Worm (Caenorhabditis elegans) whole organism, L4 larva: ENCODE results near the gene nhr-213.
A peak's percentile ranks its signal among the peaks of the same experiment; 100 is the strongest.
"Not testable (repeated sequence)": the region's sequence is repeated elsewhere in the genome, so short reads cannot be mapped to it uniquely, and the experiment has no call there.

ENCODE experiments used
- F44E2.7 ChIP-seq: fragments of 200-800 bp; sonication (Bioruptor generic); IDR thresholded peaks from 2 replicates; pipeline ENCODE4 v2.1.2; 2022; ENCODE audit warnings: missing genetic modification characterization, missing compliant biosample characterization
- Y105C5A.15 ChIP-seq: fragments of 200-800 bp; sonication (Bioruptor generic); IDR thresholded peaks from 2 replicates; pipeline ENCODE4 v1.3.6; 2022; ENCODE audit warnings: missing genetic modification characterization, missing compliant biosample characterization
- Y5F2A.4 ChIP-seq: fragments of 200-800 bp; sonication (Bioruptor generic); optimal IDR thresholded peaks from 2 replicates; lab custom pipeline; 2018; ENCODE audit warnings: mild to moderate bottlenecking, missing genetic modification characterization, missing compliant biosample characterization
- ZK337.2 ChIP-seq: fragments of 200-800 bp; sonication (Bioruptor generic); IDR thresholded peaks from 2 replicates; pipeline ENCODE4 v1.3.6; 2022; ENCODE audit warnings: missing genetic modification reagents, missing genetic modification characterization, missing compliant biosample characterization
- ceh-20 ChIP-seq: fragments of 200-800 bp; sonication (Bioruptor generic); IDR thresholded peaks from 2 replicates; pipeline ENCODE4 v1.3.6; 2022; ENCODE audit warnings: missing genetic modification reagents, missing genetic modification characterization, missing compliant biosample characterization
- ceh-28 ChIP-seq: fragments of 150-350 bp; optimal IDR thresholded peaks from 2 replicates; lab custom pipeline; 2014; ENCODE audit warnings: missing biosample characterization, missing genetic modification reagents, missing genetic modification characterization
- ceh-44 ChIP-seq: fragments of 200-800 bp; sonication (Bioruptor generic); IDR thresholded peaks from 2 replicates; pipeline ENCODE4 v1.3.6; 2022; ENCODE audit warnings: missing genetic modification reagents, missing genetic modification characterization, missing compliant biosample characterization
- cey-2 ChIP-seq: sonication (generic microtip); optimal IDR thresholded peaks from 3 replicates; lab custom pipeline; 2017; ENCODE audit warnings: missing genetic modification characterization, mild to moderate bottlenecking, missing compliant biosample characterization, antibody characterized with exemption, borderline replicate concordance; ENCODE audit not compliant: insufficient read depth
- daf-19 ChIP-seq: fragments of 200-800 bp; sonication (Bioruptor generic); conservative IDR thresholded peaks from 2 replicates; pipeline ENCODE4 v1.3.6; 2022; ENCODE audit warnings: missing genetic modification characterization, missing compliant biosample characterization
- dmd-8 ChIP-seq: fragments of 200-800 bp; sonication (Bioruptor generic); IDR thresholded peaks from 2 replicates; pipeline ENCODE4 v1.3.6; 2022; ENCODE audit warnings: missing genetic modification characterization, missing compliant biosample characterization
- duxl-1 ChIP-seq: sonication (generic microtip); optimal IDR thresholded peaks from 2 replicates; lab custom pipeline; 2016; ENCODE audit warnings: mild to moderate bottlenecking, missing genetic modification characterization, moderate library complexity, missing compliant biosample characterization; ENCODE audit not compliant: poor library complexity
- dve-1 ChIP-seq: sonication (generic microtip); optimal IDR thresholded peaks from 2 replicates; lab custom pipeline; 2017; ENCODE audit warnings: antibody characterized with exemption, mild to moderate bottlenecking, missing genetic modification characterization, missing compliant biosample characterization; ENCODE audit not compliant: insufficient read depth
- egl-27 ChIP-seq: sonication (generic microtip); optimal IDR thresholded peaks from 3 replicates; lab custom pipeline; 2017; ENCODE audit warnings: missing biosample characterization, missing genetic modification reagents, missing genetic modification characterization
- fkh-10 ChIP-seq: fragments of 150-350 bp; optimal IDR thresholded peaks from 2 replicates; lab custom pipeline; 2014; ENCODE audit warnings: missing biosample characterization, missing genetic modification reagents, missing genetic modification characterization
- fos-1 ChIP-seq: fragments of 150-350 bp; optimal IDR thresholded peaks from 2 replicates; lab custom pipeline; 2014; ENCODE audit warnings: missing biosample characterization, missing genetic modification characterization
- gei-8 ChIP-seq: fragments of 200-800 bp; sonication (Bioruptor generic); optimal IDR thresholded peaks from 2 replicates; lab custom pipeline; 2018; ENCODE audit warnings: mild to moderate bottlenecking, missing genetic modification characterization, missing compliant biosample characterization
- hif-1 ChIP-seq, 2 experiments: sonication (generic microtip); optimal IDR thresholded peaks; 2 replicates each; lab custom pipeline; 2016 to 2017; ENCODE audit warnings: missing compliant biosample characterization in 2 of 2, missing genetic modification characterization in 2 of 2, missing genetic modification reagents in 2 of 2, missing genotype in 2 of 2, mild to moderate bottlenecking in 1 of 2
- hmg-1.1 ChIP-seq: fragments of 200-800 bp; sonication (Bioruptor generic); IDR thresholded peaks from 2 replicates; pipeline ENCODE4 v1.3.6; 2022; ENCODE audit warnings: missing genetic modification reagents, missing genetic modification characterization, missing compliant biosample characterization
- jun-1 ChIP-seq: fragments of 150-350 bp; optimal IDR thresholded peaks from 2 replicates; lab custom pipeline; 2014; ENCODE audit warnings: missing biosample characterization, missing genetic modification reagents, missing genetic modification characterization
- lin-15B ChIP-seq: fragments of 150-350 bp; sonication (generic microtip); optimal IDR thresholded peaks from 3 replicates; lab custom pipeline; 2014; ENCODE audit warnings: missing biosample characterization, missing genetic modification characterization
- lir-3 ChIP-seq: sonication (generic microtip); optimal IDR thresholded peaks from 2 replicates; lab custom pipeline; 2016; ENCODE audit warnings: mild to moderate bottlenecking, missing genetic modification characterization, missing compliant biosample characterization
- lsy-2 ChIP-seq, 2 experiments: fragments of 150-350 bp in 1 of 2; sonication (generic microtip) in 1 of 2; optimal IDR thresholded peaks; 2 replicates each; lab custom pipeline; 2014 to 2017; ENCODE audit warnings: missing biosample characterization in 2 of 2, missing genetic modification characterization in 2 of 2
- madf-5 ChIP-seq, 2 experiments: fragments of 200-800 bp; sonication (Bioruptor generic); IDR thresholded peaks; 2 replicates each; pipeline ENCODE4 v1.3.6; 2022; ENCODE audit warnings: missing compliant biosample characterization in 2 of 2, missing genetic modification characterization in 2 of 2
- mes-2 ChIP-seq: sonication (generic microtip); optimal IDR thresholded peaks from 2 replicates; lab custom pipeline; 2016; ENCODE audit warnings: missing genotype, mild to moderate bottlenecking, missing genetic modification characterization, missing compliant biosample characterization; ENCODE audit not compliant: poor library complexity, severe bottlenecking
- nhr-102 ChIP-seq: sonication (generic microtip); optimal IDR thresholded peaks from 2 replicates; lab custom pipeline; 2016; ENCODE audit warnings: mild to moderate bottlenecking, missing genetic modification characterization, moderate library complexity, missing compliant biosample characterization
- nhr-11 ChIP-seq: fragments of 150-350 bp; optimal IDR thresholded peaks from 2 replicates; lab custom pipeline; 2014; ENCODE audit warnings: missing biosample characterization, missing genetic modification characterization
- nhr-237 ChIP-seq: sonication (generic microtip); optimal IDR thresholded peaks from 2 replicates; lab custom pipeline; 2017; ENCODE audit warnings: missing biosample characterization, missing genetic modification characterization
- php-3 ChIP-seq: fragments of 200-800 bp; sonication (Bioruptor generic); IDR thresholded peaks from 2 replicates; pipeline ENCODE4 v1.3.6; 2022; ENCODE audit warnings: missing genetic modification reagents, missing genetic modification characterization, missing compliant biosample characterization
- rbr-2 ChIP-seq: sonication (generic microtip); optimal IDR thresholded peaks from 2 replicates; lab custom pipeline; 2016; ENCODE audit warnings: missing genotype, missing genetic modification characterization, missing compliant biosample characterization
- saeg-2 ChIP-seq: fragments of 200-800 bp; sonication (Bioruptor generic); IDR thresholded peaks from 2 replicates; pipeline ENCODE4 v1.3.6; 2022; ENCODE audit warnings: missing genetic modification reagents, missing genetic modification characterization, missing compliant biosample characterization
- skn-1 ChIP-seq: fragments of 150-350 bp; optimal IDR thresholded peaks from 2 replicates; lab custom pipeline; 2014; ENCODE audit warnings: missing biosample characterization, missing genetic modification characterization
- unc-130 ChIP-seq: sonication (generic microtip); optimal IDR thresholded peaks from 2 replicates; lab custom pipeline; 2016; ENCODE audit warnings: missing genetic modification reagents, missing genetic modification characterization, missing compliant biosample characterization
- unc-39 ChIP-seq: sonication (generic microtip); optimal IDR thresholded peaks from 2 replicates; lab custom pipeline; 2017; ENCODE audit warnings: missing biosample characterization, missing genetic modification characterization
- unc-62 ChIP-seq, 3 experiments: fragments of 150-350 bp in 1 of 3; sonication (generic microtip); optimal IDR thresholded peaks in 2 of 3; peaks in 1 of 3; 1 replicate in 1 of 3; 2 replicates in 2 of 3; lab custom pipeline; 2014 to 2017; ENCODE audit warnings: missing biosample characterization in 3 of 3, missing genetic modification characterization in 3 of 3, missing genetic modification reagents in 3 of 3, missing genotype in 1 of 3

Gene nhr-213

DNA sequence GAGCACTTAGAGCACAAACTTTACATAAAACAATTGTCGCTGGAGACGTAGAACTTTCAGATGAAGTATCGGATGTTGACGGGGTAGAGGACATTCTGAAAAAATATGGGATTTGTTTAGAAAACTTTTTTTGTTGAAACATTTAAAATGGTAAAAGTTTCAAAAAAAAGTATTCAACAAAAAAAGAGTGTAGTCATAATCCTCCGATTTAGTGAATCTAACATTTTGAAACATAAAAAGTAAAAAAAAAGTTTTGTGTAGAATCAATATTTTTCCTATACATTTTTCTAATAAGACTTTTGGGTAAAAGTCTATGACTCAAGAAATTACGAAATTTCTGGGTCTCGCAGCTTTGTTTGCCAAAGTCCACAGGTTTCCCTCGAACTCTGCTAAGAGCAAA is at the start of gene nhr-213:
nhr-213 (minus strand) TSS at position 101 of the 400 bp plus-strand sequence.
- TF ChIP-seq fos-1: no peak
- no peak for TF ChIP-seq Y5F2A.4 (GFP tag; lab: Kevin White, UChicago)
- no peak for TF ChIP-seq egl-27 (tag; lab: Kevin White, UChicago)

DNA sequence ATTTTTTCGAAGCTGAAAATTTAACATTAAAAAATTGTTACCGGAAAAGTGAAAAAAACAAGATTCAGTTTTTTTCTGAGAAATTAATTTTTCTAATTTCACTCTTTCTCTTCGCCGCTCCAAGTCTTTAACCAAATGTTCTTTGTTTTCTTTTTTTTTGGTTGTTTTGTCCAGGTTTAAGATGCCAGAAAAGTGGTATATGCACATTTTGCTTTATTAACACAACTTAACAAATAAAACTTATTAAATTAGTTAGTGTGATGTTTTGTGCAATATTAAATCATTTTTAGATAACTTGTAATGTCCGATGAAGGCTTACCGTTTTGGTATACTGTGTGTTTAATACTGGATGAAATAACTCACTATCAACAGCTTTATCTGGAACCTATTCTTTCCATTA is 46.6 kb upstream of the nhr-213 start, which contains the start of gene srw-53:
srw-53 (plus strand) TSS at position 301 of the 400 bp plus-strand sequence.
- no peak for TF ChIP-seq daf-19 (GFP tag; lab: Robert Waterston, UW)
- TF ChIP-seq lsy-2 (tag; optimal IDR thresholded peaks at IDR 0.05; lab: Kevin White, UChicago): no peak
- no peak for TF ChIP-seq Y105C5A.15 (GFP tag; lab: Robert Waterston, UW)
- no peak for TF ChIP-seq F44E2.7 (GFP tag; lab: Robert Waterston, UW)
- TF ChIP-seq nhr-237 (tag; lab: Kevin White, UChicago): no peak
- no peak for TF ChIP-seq hif-1 (tag; optimal IDR thresholded peaks at IDR 0.05; lab: Kevin White, UChicago)
- no peak for TF ChIP-seq hmg-1.1 (GFP tag; lab: Robert Waterston, UW)
- TF ChIP-seq madf-5 (GFP tag; IDR thresholded peaks at IDR 0.05; lab: Robert Waterston, UW): no peak
- no peak for TF ChIP-seq duxl-1 (tag; lab: Kevin White, UChicago)
- no peak for TF ChIP-seq saeg-2
- TF ChIP-seq ceh-20 (GFP tag; lab: Robert Waterston, UW): no peak
- no peak for TF ChIP-seq lir-3 (tag; lab: Kevin White, UChicago)
- TF ChIP-seq dmd-8 (GFP tag; lab: Robert Waterston, UW): no peak
- TF ChIP-seq jun-1 (tag; lab: Kevin White, UChicago): no peak
- TF ChIP-seq ceh-44 (GFP tag; lab: Robert Waterston, UW): no peak
- TF ChIP-seq unc-39 (tag; lab: Kevin White, UChicago): no peak
- no peak for TF ChIP-seq unc-130 (GFP tag; lab: Kevin White, UChicago)
- TF ChIP-seq cey-2: no peak
- TF ChIP-seq fkh-10: no peak
- TF ChIP-seq, all 104 proteins: peak for 0

- TF ChIP-seq gei-8 (GFP tag; lab: Kevin White, UChicago): no peak
- peak in 1 of 2 experiments; percentile 66 for TF ChIP-seq unc-62 (GFP tag; optimal IDR thresholded peaks at IDR 0.05 in 1 of 2; lab: Kevin White, UChicago)
- no peak for TF ChIP-seq unc-62 (tag; optimal IDR thresholded peaks at IDR 0.05; lab: Kevin White, UChicago)
- TF ChIP-seq php-3 (GFP tag; lab: Robert Waterston, UW): no peak
- TF ChIP-seq ceh-28 (tag; lab: Kevin White, UChicago): no peak
Measured at ce11 chrV:15940254-15940653, 43.7 kb upstream of the nhr-213 start, which contains the start of gene srw-55. Gene srw-55, minus strand, starts transcription at chrV:15940354.

DNA sequence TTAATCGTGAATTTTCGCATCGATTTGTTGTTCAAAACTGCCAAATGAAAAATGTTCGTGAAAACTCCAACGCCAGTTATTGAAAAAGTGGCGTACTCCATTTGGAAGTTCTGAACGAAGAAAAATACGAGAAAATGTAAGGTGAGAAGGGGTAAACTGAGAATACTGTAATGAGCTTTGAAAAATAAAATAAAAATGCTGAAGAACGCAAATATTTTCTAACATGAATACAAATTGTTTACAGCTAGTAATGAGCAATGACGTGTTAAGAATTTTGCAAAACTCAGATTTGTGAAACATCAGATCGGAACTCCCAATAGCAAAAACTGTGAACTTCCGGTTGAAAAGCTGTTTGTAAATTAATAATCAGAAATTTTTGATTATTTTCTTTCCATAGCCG is 35.8 kb upstream of the nhr-213 start, which contains the start of gene srw-26:
srw-26 (minus strand) TSS at position 101 of the 400 bp plus-strand sequence.
- TF ChIP-seq Y5F2A.4 (GFP tag; lab: Kevin White, UChicago) (no peak), nhr-11 (tag; lab: Kevin White, UChicago) (no peak), rbr-2 (tag; lab: Kevin White, UChicago) (no peak), skn-1 (tag; lab: Kevin White, UChicago) (no peak), ZK337.2 (no peak), lin-15B (tag; lab: Kevin White, UChicago) (no peak), cey-2 (no peak), ceh-28 (tag; lab: Kevin White, UChicago) (no peak), nhr-102 (tag; lab: Kevin White, UChicago) (no peak)

- not testable (repeated sequence) for TF ChIP-seq mes-2; jun-1 (tag; lab: Kevin White, UChicago); dve-1 (tag; lab: Kevin White, UChicago)
Measured at ce11 chrV:15929882-15930281, 33.3 kb upstream of the nhr-213 start, which contains the start of gene srbc-77. Gene srbc-77, plus strand, starts transcription at chrV:15930182.
